Fruit fly (Drosophila melanogaster) Kc167 (cell line): ENCODE measurements around the gene CG12155.

Experiments
- Myc ChIP-seq: fragments of >200 bp; optimal IDR thresholded peaks from 2 replicates; lab custom pipeline; 2017; ENCODE audit warnings: missing external identifiers
- h ChIP-seq: fragments of >200 bp; optimal IDR thresholded peaks from 3 replicates; lab custom pipeline; 2018; ENCODE audit warnings: missing external identifiers
- insv ChIP-seq: fragments of >200 bp; optimal IDR thresholded peaks from 3 replicates; lab custom pipeline; 2018; ENCODE audit warnings: missing external identifiers
- psq ChIP-seq: fragments of >200 bp; optimal IDR thresholded peaks from 2 replicates; lab custom pipeline; 2017; ENCODE audit warnings: missing external identifiers

DNA sequence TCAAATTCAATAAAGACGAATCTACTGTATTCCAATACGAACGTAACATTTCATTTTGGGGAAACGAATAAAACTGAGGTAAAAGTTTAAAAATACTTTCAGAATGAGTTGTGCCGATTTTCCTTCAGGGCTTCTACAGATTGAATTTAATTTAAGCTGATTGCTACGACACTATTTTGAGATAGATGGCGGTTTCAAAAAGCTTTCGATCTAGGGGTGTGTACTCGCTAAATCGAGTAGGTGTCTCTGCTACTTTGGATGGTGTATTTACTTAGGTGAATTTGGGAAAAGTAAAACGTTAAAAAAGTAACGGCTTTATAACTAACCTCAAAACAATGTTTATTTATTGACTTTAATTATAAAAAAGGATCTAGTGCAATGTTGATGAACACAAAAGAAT lies 49.7 kb upstream of the CG12155 start:
- TF ChIP-seq psq (lab: Kevin White, UChicago) (no peak), h (lab: Kevin White, UChicago) (no peak), insv (lab: Kevin White, UChicago) (no peak), Myc (lab: Kevin White, UChicago) (no peak)
